4 worm cellular contexts compared by ENCODE assay signal in genomic region chrIII:13296289-13296874, ce11.
TF ChIP-seq lines count a peak whose summit lies in the region.
"Not testable (repeated sequence)": the region's sequence is repeated elsewhere in the genome, so short reads cannot be mapped to it uniquely, and the experiment has no call there.

npp-18 (plus strand) TSS chrIII:13296853.

TF ChIP-seq in whole organism, L2 larva, 48 proteins besides CTCF, POLR2A, EP300 and RAD21:
- TF ChIP-seq crh-2 (tag; optimal IDR thresholded peaks at IDR 0.05; lab: Kevin White, UChicago) (peak; percentile 60), lin-13 (GFP tag; optimal IDR thresholded peaks at IDR 0.05; lab: Kevin White, UChicago) (peak; percentile 74), sem-4 (tag; optimal IDR thresholded peaks at IDR 0.05; lab: Kevin White, UChicago) (peak; percentile 38), sma-3 (GFP tag; optimal IDR thresholded peaks at IDR 0.05; lab: Kevin White, UChicago) (peak; percentile 56), sma-9 (GFP tag; optimal IDR thresholded peaks at IDR 0.05; lab: Kevin White, UChicago) (peak; percentile 63), blmp-1 (tag; optimal IDR thresholded peaks at IDR 0.05; lab: Kevin White, UChicago; ENCODE audit: insufficient read depth) (peak; percentile 45), fos-1 (tag; optimal IDR thresholded peaks at IDR 0.05; lab: Kevin White, UChicago) (peak; percentile 33), snpc-4 (tag; optimal IDR thresholded peaks at IDR 0.05; lab: Kevin White, UChicago) (peak; percentile 17), unc-55 (GFP tag; optimal IDR thresholded peaks at IDR 0.05; lab: Kevin White, UChicago) (peak; percentile 58), lsy-2 (tag; optimal IDR thresholded peaks at IDR 0.05; lab: Kevin White, UChicago) (peak in 1 of 2 experiments; percentile 77), F13H6.1 (tag; optimal IDR thresholded peaks at IDR 0.05; lab: Kevin White, UChicago) (peak; percentile 61), gmeb-1 (tag; optimal IDR thresholded peaks at IDR 0.05; lab: Kevin White, UChicago) (peak; percentile 78), C34F6.9 (tag; optimal IDR thresholded peaks at IDR 0.05; lab: Kevin White, UChicago) (peak; percentile 51)
- not testable (repeated sequence) for TF ChIP-seq sma-9 (tag; optimal IDR thresholded peaks at IDR 0.05; lab: Kevin White, UChicago)

TF ChIP-seq in whole organism, L4 larva, 104 proteins besides CTCF, POLR2A, EP300 and RAD21 (continues in another document):
- peak in 1 of 2 experiments; percentile 86 for TF ChIP-seq lsy-2 (tag; optimal IDR thresholded peaks at IDR 0.05; lab: Kevin White, UChicago)
- peak; percentile 55; the same call in 1 of the 2 replicates for TF ChIP-seq set-16 (GFP tag; IDR thresholded peaks at IDR 0.05; lab: Robert Waterston, UW)
- peak; percentile 56 for TF ChIP-seq dve-1 (tag; optimal IDR thresholded peaks at IDR 0.05; lab: Kevin White, UChicago; ENCODE audit: insufficient read depth)
- TF ChIP-seq hlh-30 (tag; optimal IDR thresholded peaks at IDR 0.05; lab: Kevin White, UChicago; ENCODE audit: insufficient read depth) = peak; percentile 4
- TF ChIP-seq F10B5.3 (tag; optimal IDR thresholded peaks at IDR 0.05; lab: Kevin White, UChicago) = peak; percentile 43
- peak; percentile 62; the same call in 1 of the 2 replicates for TF ChIP-seq lim-7 (GFP tag; IDR thresholded peaks at IDR 0.05; lab: Robert Waterston, UW)
- TF ChIP-seq ceh-62 (tag; optimal IDR thresholded peaks at IDR 0.05; lab: Kevin White, UChicago) = peak; percentile 12
- TF ChIP-seq ztf-7 (tag; optimal IDR thresholded peaks at IDR 0.05; lab: Kevin White, UChicago) = peak; percentile 0
- TF ChIP-seq T26A8.4 (GFP tag; IDR thresholded peaks at IDR 0.05; lab: Robert Waterston, UW) = peak; percentile 87
- TF ChIP-seq pha-4 (GFP tag; IDR thresholded peaks at IDR 0.05; lab: Robert Waterston, UW) = peak; percentile 77
- TF ChIP-seq pha-4 (tag; optimal IDR thresholded peaks at IDR 0.05; lab: Kevin White, UChicago) = not testable (repeated sequence)
- TF ChIP-seq snpc-1.2 (GFP tag; IDR thresholded peaks at IDR 0.05; lab: Robert Waterston, UW) = 0 out of 2 replicates have a peak, but pooled peaks have one; percentile 7
- TF ChIP-seq mes-2 (tag; optimal IDR thresholded peaks at IDR 0.05; lab: Kevin White, UChicago; ENCODE audit: poor library complexity, severe bottlenecking) = peak; percentile 81
- peak; percentile 77 for TF ChIP-seq ceh-20 (GFP tag; IDR thresholded peaks at IDR 0.05; lab: Robert Waterston, UW)
- peak; percentile 45; the same call in 1 of the 2 replicates for TF ChIP-seq php-3 (GFP tag; IDR thresholded peaks at IDR 0.05; lab: Robert Waterston, UW)
- TF ChIP-seq tra-1 (GFP tag; IDR thresholded peaks at IDR 0.05; lab: Robert Waterston, UW) = peak; percentile 71; the same call in 1 of the 2 replicates
- TF ChIP-seq lin-29 (GFP tag; IDR thresholded peaks at IDR 0.05; lab: Robert Waterston, UW) = peak; percentile 58; the same call in 1 of the 2 replicates
- TF ChIP-seq lin-1 (GFP tag; IDR thresholded peaks at IDR 0.05; lab: Robert Waterston, UW) = 0 out of 2 replicates have a peak, but pooled peaks have one; percentile 54
- TF ChIP-seq nhr-102 (tag; optimal IDR thresholded peaks at IDR 0.05; lab: Kevin White, UChicago) = peak; percentile 49
- peak; percentile 76; the same call in 1 of the 2 replicates for TF ChIP-seq saeg-2 (GFP tag; IDR thresholded peaks at IDR 0.05; lab: Robert Waterston, UW)
- peak; percentile 84 for TF ChIP-seq lin-38 (GFP tag; IDR thresholded peaks at IDR 0.05; lab: Robert Waterston, UW)
- TF ChIP-seq vab-7 (GFP tag; IDR thresholded peaks at IDR 0.05; lab: Robert Waterston, UW) = peak; percentile 67

TF ChIP-seq in whole organism, late embryonic, 69 proteins besides CTCF, POLR2A, EP300 and RAD21:
- TF ChIP-seq unc-3 (GFP tag; conservative IDR thresholded peaks at IDR 0.05; lab: Robert Waterston, UW) = peak; percentile 74; the same call in 1 of the 2 replicates
- TF ChIP-seq unc-3 (tag; optimal IDR thresholded peaks at IDR 0.05; lab: Kevin White, UChicago) = not testable (repeated sequence)
- peak; percentile 62; the same call in 1 of the 2 replicates for TF ChIP-seq ceh-45 (GFP tag; IDR thresholded peaks at IDR 0.05; lab: Robert Waterston, UW)

TF ChIP-seq in whole organism, mixed stage, embryonic, 35 proteins besides CTCF, POLR2A, EP300 and RAD21:
- TF ChIP-seq lin-13 (tag; optimal IDR thresholded peaks at IDR 0.05; lab: Kevin White, UChicago) = peak; percentile 16
- TF ChIP-seq pha-4 (tag; optimal IDR thresholded peaks at IDR 0.05; lab: Kevin White, UChicago) = peak; percentile 13
- TF ChIP-seq lsy-2 (tag; optimal IDR thresholded peaks at IDR 0.05; lab: Kevin White, UChicago) = peak; percentile 49
- TF ChIP-seq ces-1 (GFP tag; optimal IDR thresholded peaks at IDR 0.05; lab: Kevin White, UChicago) = peak; percentile 60
- TF ChIP-seq mep-1 (tag; optimal IDR thresholded peaks at IDR 0.05; lab: Kevin White, UChicago) = peak; percentile 16
